Fruit fly (Drosophila melanogaster) whole organism, embryonic: ENCODE measurements around the gene CG5853.

Experiments
- CG12071 ChIP-seq: fragments of 200-800 bp; sonication (Bioruptor generic); optimal IDR thresholded peaks from 3 replicates; lab custom pipeline; 2018; ENCODE audit warnings: missing biosample characterization, mild to moderate bottlenecking, missing genetic modification characterization
- CG12219 ChIP-seq: fragments of 200-800 bp; sonication (Bioruptor generic); optimal IDR thresholded peaks from 3 replicates; lab custom pipeline; 2018; ENCODE audit warnings: missing biosample characterization, mild to moderate bottlenecking, missing genetic modification characterization
- CG12299 ChIP-seq: fragments of 200-800 bp; sonication (Bioruptor generic); optimal IDR thresholded peaks from 2 replicates; lab custom pipeline; 2018; ENCODE audit warnings: missing biosample characterization, mild to moderate bottlenecking, missing genetic modification characterization
- CG12659 ChIP-seq: fragments of 200-800 bp; sonication (Bioruptor generic); optimal IDR thresholded peaks from 3 replicates; lab custom pipeline; 2017; ENCODE audit warnings: mild to moderate bottlenecking, missing biosample characterization, missing genetic modification reagents, missing genetic modification characterization
- CG12744 ChIP-seq: fragments of 200-800 bp; sonication (Bioruptor generic); optimal IDR thresholded peaks from 2 replicates; lab custom pipeline; 2016; ENCODE audit warnings: missing biosample characterization, missing genetic modification characterization
- CG13296 ChIP-seq: fragments of 200-800 bp; sonication (Bioruptor generic); optimal IDR thresholded peaks from 3 replicates; lab custom pipeline; 2018; ENCODE audit warnings: missing biosample characterization, mild to moderate bottlenecking, missing genetic modification characterization
- CG13894 ChIP-seq: fragments of 200-800 bp; sonication (Bioruptor generic); optimal IDR thresholded peaks from 3 replicates; lab custom pipeline; 2018; ENCODE audit warnings: missing biosample characterization, mild to moderate bottlenecking, missing genetic modification characterization, moderate library complexity
- CG14050 ChIP-seq: fragments of 200-800 bp; sonication (Bioruptor generic); IDR thresholded peaks from 3 replicates; pipeline ENCODE4 v1.3.6; 2022; ENCODE audit warnings: missing biosample characterization, missing genetic modification characterization
- CG15601 ChIP-seq: fragments of 200-800 bp; sonication (Bioruptor generic); optimal IDR thresholded peaks from 3 replicates; lab custom pipeline; 2019; ENCODE audit warnings: missing biosample characterization, mild to moderate bottlenecking, missing genetic modification characterization, moderate library complexity
- CG2120 ChIP-seq: fragments of 200-800 bp; sonication (Bioruptor generic); optimal IDR thresholded peaks from 3 replicates; lab custom pipeline; 2016; ENCODE audit warnings: missing biosample characterization, missing genetic modification characterization
- CG31365 ChIP-seq: fragments of 200-800 bp; sonication (Bioruptor generic); optimal IDR thresholded peaks from 2 replicates; lab custom pipeline; 2018; ENCODE audit warnings: missing biosample characterization, mild to moderate bottlenecking, missing genetic modification characterization
- CG32532 ChIP-seq: fragments of 200-800 bp; sonication (Bioruptor generic); IDR thresholded peaks from 2 replicates; pipeline ENCODE4 v1.3.6; 2022; ENCODE audit warnings: missing biosample characterization, missing genetic modification characterization
- CG34376 ChIP-seq: fragments of 200-800 bp; sonication (Bioruptor generic); optimal IDR thresholded peaks from 2 replicates; lab custom pipeline; 2018; ENCODE audit warnings: missing biosample characterization, mild to moderate bottlenecking, missing genetic modification characterization
- CG34422 ChIP-seq: fragments of 200-800 bp; sonication (Bioruptor generic); IDR thresholded peaks from 3 replicates; pipeline ENCODE4 v1.3.6; 2022; ENCODE audit warnings: missing biosample characterization, missing genetic modification characterization
- CG7745 ChIP-seq: fragments of 200-800 bp; sonication (Bioruptor generic); optimal IDR thresholded peaks from 2 replicates; lab custom pipeline; 2018; ENCODE audit warnings: missing biosample characterization, mild to moderate bottlenecking, missing genetic modification characterization, moderate library complexity
- CG7839 ChIP-seq: fragments of 200-800 bp; sonication (Bioruptor generic); optimal IDR thresholded peaks from 3 replicates; lab custom pipeline; 2018; ENCODE audit warnings: missing biosample characterization, mild to moderate bottlenecking, missing genetic modification characterization, moderate library complexity
- CG8388 ChIP-seq: fragments of 200-800 bp; sonication (Bioruptor generic); optimal IDR thresholded peaks from 2 replicates; lab custom pipeline; 2019; ENCODE audit warnings: missing biosample characterization, mild to moderate bottlenecking, missing genetic modification characterization, moderate library complexity
- CG9727 ChIP-seq: fragments of 200-800 bp; sonication (Bioruptor generic); optimal IDR thresholded peaks from 3 replicates; lab custom pipeline; 2017; ENCODE audit warnings: missing biosample characterization, mild to moderate bottlenecking, missing genetic modification characterization
- CkIIα-i1 ChIP-seq: fragments of 200-800 bp; sonication (Bioruptor generic); IDR thresholded peaks from 2 replicates; pipeline ENCODE4 v1.3.6; 2022; ENCODE audit warnings: missing biosample characterization, missing genetic modification characterization
- Dek ChIP-seq: fragments of 200-800 bp; sonication (Bioruptor generic); optimal IDR thresholded peaks from 3 replicates; lab custom pipeline; 2019; ENCODE audit warnings: missing biosample characterization, mild to moderate bottlenecking, missing genetic modification characterization, moderate library complexity
- Elba2 ChIP-seq: fragments of 200-800 bp; sonication (Bioruptor generic); optimal IDR thresholded peaks from 3 replicates; lab custom pipeline; 2016; ENCODE audit warnings: missing biosample characterization, missing genetic modification characterization
- GATAe ChIP-seq: fragments of 200-800 bp; sonication (Bioruptor generic); conservative IDR thresholded peaks from 2 replicates; pipeline ENCODE4 v1.3.6; 2022; ENCODE audit warnings: missing biosample characterization, missing genetic modification characterization
- Hey ChIP-seq: fragments of 200-800 bp; sonication (Bioruptor generic); optimal IDR thresholded peaks from 3 replicates; lab custom pipeline; 2018; ENCODE audit warnings: missing biosample characterization, mild to moderate bottlenecking, missing genetic modification characterization
- Hmx ChIP-seq: fragments of 200-800 bp; sonication (Bioruptor generic); optimal IDR thresholded peaks from 2 replicates; lab custom pipeline; 2016; ENCODE audit warnings: missing biosample characterization, missing genetic modification characterization
- Hsf ChIP-seq: fragments of 200-800 bp; sonication (Bioruptor generic); optimal IDR thresholded peaks from 3 replicates; lab custom pipeline; 2016; ENCODE audit warnings: missing biosample characterization, missing genetic modification characterization
- Kr ChIP-seq: fragments of 200-800 bp; sonication (Bioruptor generic); optimal IDR thresholded peaks from 2 replicates; lab custom pipeline; 2017; ENCODE audit warnings: missing biosample characterization, mild to moderate bottlenecking, missing genetic modification characterization
- Max ChIP-seq: fragments of 200-800 bp; sonication (Bioruptor generic); optimal IDR thresholded peaks from 2 replicates; lab custom pipeline; 2016; ENCODE audit warnings: missing biosample characterization, mild to moderate bottlenecking, missing genetic modification characterization
- Meics ChIP-seq: fragments of 200-800 bp; sonication (Bioruptor generic); optimal IDR thresholded peaks from 2 replicates; lab custom pipeline; 2017; ENCODE audit warnings: missing biosample characterization, mild to moderate bottlenecking, missing genetic modification characterization
- Ptx1 ChIP-seq: fragments of 200-800 bp; sonication (Bioruptor generic); IDR thresholded peaks from 2 replicates; pipeline ENCODE4 v1.3.6; 2022; ENCODE audit warnings: missing biosample characterization, missing genetic modification characterization
- ara ChIP-seq: fragments of 200-800 bp; sonication (Bioruptor generic); IDR thresholded peaks from 2 replicates; pipeline ENCODE4 v1.3.6; 2022; ENCODE audit warnings: missing biosample characterization, missing genetic modification characterization
- cas ChIP-seq: fragments of 200-800 bp; sonication (Bioruptor generic); IDR thresholded peaks from 2 replicates; pipeline ENCODE4 v1.3.6; 2022; ENCODE audit warnings: missing biosample characterization, missing genetic modification characterization
- cato ChIP-seq: fragments of 200-800 bp; sonication (Bioruptor generic); optimal IDR thresholded peaks from 2 replicates; lab custom pipeline; 2016; ENCODE audit warnings: missing biosample characterization, missing genetic modification characterization, borderline replicate concordance
- crc ChIP-seq: fragments of 200-800 bp; sonication (Bioruptor generic); optimal IDR thresholded peaks from 2 replicates; lab custom pipeline; 2016; ENCODE audit warnings: missing biosample characterization, missing genetic modification characterization
- cwo ChIP-seq: fragments of 200-800 bp; sonication (Bioruptor generic); optimal IDR thresholded peaks from 3 replicates; lab custom pipeline; 2017; ENCODE audit warnings: missing biosample characterization, missing genetic modification characterization, mild to moderate bottlenecking, moderate library complexity, missing genetic modification reagents
- ems ChIP-seq: fragments of 200-800 bp; sonication (Bioruptor generic); optimal IDR thresholded peaks from 3 replicates; lab custom pipeline; 2016; ENCODE audit warnings: missing biosample characterization, missing genetic modification characterization
- esg ChIP-seq: fragments of 200-800 bp; sonication (Bioruptor generic); conservative IDR thresholded peaks from 2 replicates; pipeline ENCODE4 v1.3.6; 2022; ENCODE audit warnings: missing biosample characterization, missing genetic modification characterization
- fd96Cb ChIP-seq: fragments of 200-800 bp; sonication (Bioruptor generic); optimal IDR thresholded peaks from 2 replicates; lab custom pipeline; 2018; ENCODE audit warnings: missing biosample characterization, mild to moderate bottlenecking, missing genetic modification characterization, moderate library complexity
- ftz-f1 ChIP-seq: fragments of 200-800 bp; sonication (Bioruptor generic); optimal IDR thresholded peaks from 2 replicates; lab custom pipeline; 2016; ENCODE audit warnings: missing biosample characterization, missing genetic modification characterization
- grau ChIP-seq: fragments of 200-800 bp; optimal IDR thresholded peaks from 3 replicates; lab custom pipeline; 2019; ENCODE audit warnings: missing biosample characterization, mild to moderate bottlenecking, missing genetic modification characterization, moderate library complexity
- gro ChIP-seq: fragments of 200-800 bp; sonication (Bioruptor generic); optimal IDR thresholded peaks from 2 replicates; lab custom pipeline; 2016; ENCODE audit warnings: missing biosample characterization, missing genetic modification characterization
- hb ChIP-seq: fragments of 200-800 bp; sonication (Bioruptor generic); IDR thresholded peaks from 3 replicates; pipeline ENCODE4 v1.3.6; 2022; ENCODE audit warnings: missing biosample characterization, missing genetic modification characterization; ENCODE audit not compliant: partially characterized antibody
- her ChIP-seq: fragments of 200-800 bp; sonication (Bioruptor generic); optimal IDR thresholded peaks from 2 replicates; lab custom pipeline; 2016; ENCODE audit warnings: missing biosample characterization, missing genetic modification characterization
- insv ChIP-seq, 2 experiments: fragments of 200-800 bp; sonication (Bioruptor generic); optimal IDR thresholded peaks; 3 replicates each; lab custom pipeline; 2016 to 2018; ENCODE audit warnings: missing biosample characterization in 2 of 2, missing genetic modification characterization in 2 of 2
- klu ChIP-seq: fragments of 200-800 bp; sonication (Bioruptor generic); IDR thresholded peaks from 2 replicates; pipeline ENCODE4 v1.3.6; 2022; ENCODE audit warnings: missing biosample characterization, missing genetic modification characterization
- lab ChIP-seq: fragments of 200-800 bp; sonication (Bioruptor generic); optimal IDR thresholded peaks from 3 replicates; lab custom pipeline; 2017; ENCODE audit warnings: missing biosample characterization, missing genetic modification characterization, mild to moderate bottlenecking, moderate library complexity, missing genetic modification reagents
- lilli ChIP-seq: fragments of 200-800 bp; sonication (Bioruptor generic); optimal IDR thresholded peaks from 3 replicates; lab custom pipeline; 2016; ENCODE audit warnings: missing biosample characterization, missing genetic modification characterization
- mam ChIP-seq: fragments of 200-800 bp; sonication (Bioruptor generic); optimal IDR thresholded peaks from 3 replicates; lab custom pipeline; 2016; ENCODE audit warnings: missing biosample characterization, missing genetic modification characterization
- nmo ChIP-seq: fragments of 200-800 bp; sonication (Bioruptor generic); optimal IDR thresholded peaks from 2 replicates; lab custom pipeline; 2018; ENCODE audit warnings: missing biosample characterization, mild to moderate bottlenecking, missing genetic modification characterization, moderate library complexity
- ro ChIP-seq: fragments of 200-800 bp; sonication (Bioruptor generic); IDR thresholded peaks from 2 replicates; pipeline ENCODE4 v1.3.6; 2022; ENCODE audit warnings: missing biosample characterization, missing genetic modification characterization
- sisA ChIP-seq: fragments of 200-800 bp; sonication (Bioruptor generic); IDR thresholded peaks from 2 replicates; pipeline ENCODE4 v1.3.6; 2022; ENCODE audit warnings: missing biosample characterization, missing genetic modification characterization
- tx ChIP-seq: fragments of 200-800 bp; sonication (Bioruptor generic); optimal IDR thresholded peaks from 2 replicates; lab custom pipeline; 2016; ENCODE audit warnings: missing biosample characterization, missing genetic modification characterization

The CG5853 gene

DNA sequence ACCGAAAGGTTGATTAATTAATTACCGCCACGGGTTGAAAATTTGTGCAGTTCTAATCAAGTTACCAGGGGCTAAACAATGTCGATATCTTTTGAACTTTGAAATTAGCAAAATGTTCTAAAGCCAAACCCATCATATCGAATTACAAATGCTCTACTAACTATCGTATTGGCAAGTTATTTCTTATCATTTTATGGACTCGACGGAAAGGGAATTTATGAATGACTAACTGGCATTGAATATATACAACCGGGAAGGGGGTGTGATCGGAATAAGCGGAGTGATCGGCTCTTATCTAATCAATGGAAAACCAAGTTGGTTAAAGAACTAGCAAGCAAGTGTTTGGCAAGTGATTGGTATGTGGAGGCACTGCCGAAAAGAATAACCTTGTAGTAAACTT lies 3.9 kb downstream of the CG5853 start (continued):
- TF ChIP-seq CG7839, result peak; percentile 14
- peak; percentile 8 for TF ChIP-seq CG12071 (GFP tag; lab: Kevin White, UChicago)
- TF ChIP-seq Hey, result peak; percentile 51
- TF ChIP-seq cwo (GFP tag; lab: Kevin White, UChicago), result peak; percentile 59
- no peak for TF ChIP-seq hb (GFP tag; lab: Robert Waterston, UW)
- peak; percentile 24 for TF ChIP-seq lilli
- TF ChIP-seq CG13894, result peak; percentile 9
- TF ChIP-seq CG9727 (GFP tag; lab: Kevin White, UChicago), result no peak
- TF ChIP-seq Meics (GFP tag; lab: Kevin White, UChicago), result peak; percentile 31
- TF ChIP-seq mam (GFP tag; lab: Kevin White, UChicago), result peak; percentile 50
- no peak for TF ChIP-seq cas
- TF ChIP-seq CG8388 (GFP tag; lab: Kevin White, UChicago), result no peak
- peak; percentile 29 for TF ChIP-seq CG31365 (tag; lab: Kevin White, UChicago)
- no peak for TF ChIP-seq CG14050 (GFP tag; lab: Robert Waterston, UW)
- TF ChIP-seq CG13296 (GFP tag; lab: Kevin White, UChicago), result peak; percentile 30
- TF ChIP-seq grau (tag; lab: Kevin White, UChicago), result peak; percentile 15
- no peak for TF ChIP-seq insv (GFP tag; optimal IDR thresholded peaks at IDR 0.05; lab: Kevin White, UChicago)
- peak; percentile 89 for TF ChIP-seq GATAe (GFP tag; lab: Robert Waterston, UW)
- TF ChIP-seq CG32532 (GFP tag; lab: Robert Waterston, UW), result peak; percentile 48; the same call in 1 of the 2 replicates
- TF ChIP-seq Dek (tag; lab: Kevin White, UChicago), result peak; percentile 7
- no peak for TF ChIP-seq CG34422 (GFP tag; lab: Robert Waterston, UW)
- TF ChIP-seq ara, result no peak
- no peak for TF ChIP-seq klu
- TF ChIP-seq CG34376 (GFP tag; lab: Kevin White, UChicago), result peak; percentile 84
- peak; percentile 8 for TF ChIP-seq CG12659
- TF ChIP-seq CG15601 (tag; lab: Kevin White, UChicago), result no peak
- TF ChIP-seq CG2120 (GFP tag; lab: Kevin White, UChicago), result peak; percentile 59
- TF ChIP-seq ftz-f1, result peak; percentile 39
- TF ChIP-seq lab (GFP tag; lab: Kevin White, UChicago), result peak; percentile 86
- peak; percentile 60 for TF ChIP-seq gro (GFP tag; lab: Kevin White, UChicago)
- 0 out of 2 replicates have a peak, but pooled peaks have one; percentile 13 for TF ChIP-seq Ptx1 (GFP tag; lab: Robert Waterston, UW)
- no peak for TF ChIP-seq Hmx (GFP tag; lab: Kevin White, UChicago)
- TF ChIP-seq CG12219 (GFP tag; lab: Kevin White, UChicago), result peak; percentile 29

DNA sequence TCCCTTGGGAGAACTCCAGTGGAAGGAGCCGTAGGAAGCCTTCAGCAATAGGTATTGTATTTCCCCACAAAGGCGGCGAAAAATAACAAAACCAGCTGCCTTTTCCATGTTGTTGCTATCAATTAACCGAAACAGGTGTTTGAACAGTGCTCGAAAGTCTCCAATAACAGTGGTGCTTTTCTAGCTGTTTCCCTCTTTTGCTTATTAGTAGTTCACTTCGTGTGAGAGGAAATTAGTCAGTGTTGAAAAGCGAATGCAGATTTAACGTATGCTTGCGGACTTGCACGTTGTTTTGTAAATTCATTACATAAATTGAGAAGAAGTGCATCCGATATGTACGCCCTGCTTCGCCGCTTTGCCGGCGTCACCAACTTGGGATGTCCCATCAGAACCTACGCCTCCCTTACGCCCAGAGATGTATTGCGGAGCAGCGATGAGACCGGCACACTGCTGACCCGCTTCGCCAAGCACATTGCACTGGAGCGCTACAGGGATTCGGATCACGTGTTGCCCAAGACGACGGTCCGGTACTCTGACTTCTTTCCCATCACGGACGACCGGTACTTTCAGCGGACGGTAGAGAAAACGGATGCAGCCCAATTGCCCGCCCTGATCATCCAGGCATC lies 8.7 kb downstream of the CG5853 start, which contains the start of the genes Datp and CG4619:
TSS of gene Datp (minus strand) at position 160 of the 626 bp plus-strand sequence.
TSS of gene CG4619 (plus strand) at position 233 of the 626 bp plus-strand sequence.
- no peak for TF ChIP-seq ems (GFP tag; lab: Kevin White, UChicago)
- peak; percentile 20 for TF ChIP-seq nmo (GFP tag; lab: Kevin White, UChicago)
- TF ChIP-seq cato (GFP tag; lab: Kevin White, UChicago), result no peak
- TF ChIP-seq gro (GFP tag; lab: Kevin White, UChicago), result peak; percentile 24
- TF ChIP-seq her (GFP tag; lab: Kevin White, UChicago), result peak; percentile 54
- peak; percentile 61 for TF ChIP-seq Elba2 (GFP tag; lab: Kevin White, UChicago)
- peak; percentile 46 for TF ChIP-seq Max (GFP tag; lab: Kevin White, UChicago)
- TF ChIP-seq CG12744, result no peak
- no peak for TF ChIP-seq Kr (GFP tag; lab: Kevin White, UChicago)
- no peak for TF ChIP-seq sisA
- no peak for TF ChIP-seq CG7745 (tag; lab: Kevin White, UChicago)
- peak; percentile 23 for TF ChIP-seq Hsf (GFP tag; lab: Kevin White, UChicago)
- no peak for TF ChIP-seq fd96Cb
- no peak for TF ChIP-seq CG12299 (tag; lab: Kevin White, UChicago)
- TF ChIP-seq ro, result no peak
- TF ChIP-seq esg (GFP tag; lab: Robert Waterston, UW), result no peak
- TF ChIP-seq tx (GFP tag; lab: Kevin White, UChicago), result peak; percentile 26
- TF ChIP-seq crc, result no peak
- TF ChIP-seq CkIIα-i1 (GFP tag; lab: Robert Waterston, UW), result no peak
